Worm (Caenorhabditis elegans): ENCODE results near the gene F22F7.7.

Gene F22F7.7

ce11 chrV:2139918-2140317 is at the start of gene F22F7.7:
Gene F22F7.7 (minus strand): TSS chrV:2140042.
- TF ChIP-seq B0310.2 (tag; optimal IDR thresholded peaks at IDR 0.05) (no peak), F13C5.2 (tag; optimal IDR thresholded peaks at IDR 0.05) (no peak), tra-4 (tag; optimal IDR thresholded peaks at IDR 0.05) (no peak), tbx-11 (GFP tag; IDR thresholded peaks at IDR 0.05) (no peak), hmbx-1 (tag; optimal IDR thresholded peaks at IDR 0.05) (no peak), pes-1 (GFP tag; IDR thresholded peaks at IDR 0.05) (no peak), ets-7 (tag; optimal IDR thresholded peaks at IDR 0.05) (no peak), ama-1 (optimal IDR thresholded peaks at IDR 0.05) (no peak), hnd-1 (tag; optimal IDR thresholded peaks at IDR 0.05) (no peak), aly-1 (tag; optimal IDR thresholded peaks at IDR 0.05) (no peak), sea-1 (GFP tag; conservative IDR thresholded peaks at IDR 0.05) (no peak), ceh-13 (GFP tag; optimal IDR thresholded peaks at IDR 0.05) (no peak), tbx-37 (GFP tag; conservative IDR thresholded peaks at IDR 0.05) (no peak), flt-1 (GFP tag; IDR thresholded peaks at IDR 0.05) (no peak), hmg-4 (GFP tag; optimal IDR thresholded peaks at IDR 0.05) (no peak), scrt-1 (GFP tag; IDR thresholded peaks at IDR 0.05) (no peak), ceh-36 (tag; optimal IDR thresholded peaks at IDR 0.05) (no peak)

DNA sequence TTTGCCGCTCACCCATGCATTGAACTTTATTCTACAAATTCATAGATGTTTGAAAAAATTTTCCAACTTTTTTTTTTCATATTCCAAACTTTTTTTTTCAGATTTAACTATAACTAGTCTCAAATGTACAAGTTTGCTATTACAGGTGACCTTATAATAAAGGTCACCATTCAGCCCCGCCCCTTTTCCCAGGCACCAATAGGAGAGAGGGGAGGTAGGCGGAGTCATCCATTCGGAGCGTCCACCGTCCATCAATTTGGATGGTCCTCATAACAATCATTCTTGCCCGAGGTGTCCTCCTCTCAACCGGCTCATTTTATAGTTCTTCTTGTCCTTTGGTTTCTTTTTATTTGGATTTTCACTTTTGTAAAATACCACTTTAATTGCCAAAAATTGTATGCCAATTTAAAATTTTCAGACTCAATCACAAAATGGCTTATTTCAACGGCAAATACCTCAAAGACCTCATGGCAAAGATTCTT is 48.1 kb upstream of the F22F7.7 start, which contains the start of gene Y5H2B.3:
Y5H2B.3 (plus strand) TSS at position 432 of the 482 bp plus-strand sequence.
- TF ChIP-seq pes-1 (GFP tag; IDR thresholded peaks at IDR 0.05) (no peak), tbx-11 (GFP tag; IDR thresholded peaks at IDR 0.05) (no peak), flt-1 (GFP tag; IDR thresholded peaks at IDR 0.05) (no peak), B0310.2 (tag; optimal IDR thresholded peaks at IDR 0.05) (no peak), ets-7 (tag; optimal IDR thresholded peaks at IDR 0.05) (no peak), aly-1 (tag; optimal IDR thresholded peaks at IDR 0.05) (no peak)

- no peak for TF ChIP-seq pes-1 (GFP tag; IDR thresholded peaks at IDR 0.05)
- TF ChIP-seq hnd-1 (tag; optimal IDR thresholded peaks at IDR 0.05) = no peak
- TF ChIP-seq tbx-37 (GFP tag; conservative IDR thresholded peaks at IDR 0.05) = no peak
- TF ChIP-seq tbx-11 (GFP tag; IDR thresholded peaks at IDR 0.05) = no peak
- no peak for TF ChIP-seq ama-1 (optimal IDR thresholded peaks at IDR 0.05)
- no peak for TF ChIP-seq ceh-13 (GFP tag; optimal IDR thresholded peaks at IDR 0.05)
- no peak for TF ChIP-seq F13C5.2 (tag; optimal IDR thresholded peaks at IDR 0.05)
- no peak for TF ChIP-seq B0310.2 (tag; optimal IDR thresholded peaks at IDR 0.05)
- no peak for TF ChIP-seq aly-1 (tag; optimal IDR thresholded peaks at IDR 0.05)
- no peak for TF ChIP-seq ets-7 (tag; optimal IDR thresholded peaks at IDR 0.05)
- no peak for TF ChIP-seq scrt-1 (GFP tag; IDR thresholded peaks at IDR 0.05)
- no peak for TF ChIP-seq tra-4 (tag; optimal IDR thresholded peaks at IDR 0.05)
- TF ChIP-seq ceh-36 (tag; optimal IDR thresholded peaks at IDR 0.05) = no peak
- no peak for TF ChIP-seq flt-1 (GFP tag; IDR thresholded peaks at IDR 0.05)
- TF ChIP-seq hmg-4 (GFP tag; optimal IDR thresholded peaks at IDR 0.05) = no peak
- no peak for TF ChIP-seq hmbx-1 (tag; optimal IDR thresholded peaks at IDR 0.05)
- TF ChIP-seq sea-1 (GFP tag; conservative IDR thresholded peaks at IDR 0.05) = no peak
Measured at ce11 chrV:2185486-2185885, 45.6 kb upstream of the F22F7.7 start.

ce11 chrV:2183162-2183561 is 43.3 kb upstream of the F22F7.7 start, which contains the start of gene cyp-33C2:
Gene cyp-33C2 (plus strand): TSS chrV:2183488.
- TF ChIP-seq pes-1 (GFP tag; IDR thresholded peaks at IDR 0.05) = no peak
- no peak for TF ChIP-seq aly-1 (tag; optimal IDR thresholded peaks at IDR 0.05)
- TF ChIP-seq hmg-4 (GFP tag; optimal IDR thresholded peaks at IDR 0.05) = no peak
- no peak for TF ChIP-seq F13C5.2 (tag; optimal IDR thresholded peaks at IDR 0.05)
- no peak for TF ChIP-seq ama-1 (optimal IDR thresholded peaks at IDR 0.05)
- TF ChIP-seq tbx-37 (GFP tag; conservative IDR thresholded peaks at IDR 0.05) = no peak
- no peak for TF ChIP-seq ets-7 (tag; optimal IDR thresholded peaks at IDR 0.05)
- TF ChIP-seq sea-1 (GFP tag; conservative IDR thresholded peaks at IDR 0.05) = no peak

DNA sequence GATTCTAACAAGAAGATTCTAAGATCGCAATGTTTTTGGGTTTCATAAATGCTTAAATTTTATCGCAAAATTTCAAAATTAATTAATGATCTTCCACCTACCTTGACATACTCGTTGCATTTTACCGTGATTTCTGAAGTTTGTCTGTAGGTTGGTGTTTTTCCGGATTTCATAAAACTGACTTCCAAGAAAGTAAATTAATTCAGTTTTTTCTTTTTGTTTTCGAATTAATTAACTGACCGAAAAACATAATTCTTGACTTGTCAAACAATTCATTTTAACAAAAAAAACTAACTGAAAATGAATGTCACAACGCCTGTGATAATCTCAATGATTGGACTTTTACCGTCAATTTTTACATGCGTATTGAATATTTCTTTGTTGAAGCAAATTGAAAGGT is 41.9 kb upstream of the F22F7.7 start, which contains the start of gene srbc-16:
srbc-16 (plus strand) TSS at position 301 of the 400 bp plus-strand sequence.
- TF ChIP-seq sea-1 (GFP tag; conservative IDR thresholded peaks at IDR 0.05) (no peak), ama-1 (optimal IDR thresholded peaks at IDR 0.05) (no peak), tbx-11 (GFP tag; IDR thresholded peaks at IDR 0.05) (no peak), flt-1 (GFP tag; IDR thresholded peaks at IDR 0.05) (no peak), pes-1 (GFP tag; IDR thresholded peaks at IDR 0.05) (no peak), F13C5.2 (tag; optimal IDR thresholded peaks at IDR 0.05) (no peak), hmg-4 (GFP tag; optimal IDR thresholded peaks at IDR 0.05) (no peak), tra-4 (tag; optimal IDR thresholded peaks at IDR 0.05) (no peak), ceh-13 (GFP tag; optimal IDR thresholded peaks at IDR 0.05) (no peak), ets-7 (tag; optimal IDR thresholded peaks at IDR 0.05) (no peak), hmbx-1 (tag; optimal IDR thresholded peaks at IDR 0.05) (no peak), scrt-1 (GFP tag; IDR thresholded peaks at IDR 0.05) (no peak), aly-1 (tag; optimal IDR thresholded peaks at IDR 0.05) (no peak), tbx-37 (GFP tag; conservative IDR thresholded peaks at IDR 0.05) (no peak), hnd-1 (tag; optimal IDR thresholded peaks at IDR 0.05) (no peak), ceh-36 (tag; optimal IDR thresholded peaks at IDR 0.05) (no peak), B0310.2 (tag; optimal IDR thresholded peaks at IDR 0.05) (no peak)

- TF ChIP-seq pes-1 (GFP tag; IDR thresholded peaks at IDR 0.05) (no peak), hmbx-1 (tag; optimal IDR thresholded peaks at IDR 0.05) (no peak), sea-1 (GFP tag; conservative IDR thresholded peaks at IDR 0.05) (no peak), ceh-13 (GFP tag; optimal IDR thresholded peaks at IDR 0.05) (no peak), hmg-4 (GFP tag; optimal IDR thresholded peaks at IDR 0.05) (no peak), tbx-37 (GFP tag; conservative IDR thresholded peaks at IDR 0.05) (no peak)
Measured at ce11 chrV:2179214-2179613, 39.4 kb upstream of the F22F7.7 start, which contains the start of gene cyp-33C1. Gene cyp-33C1 (plus strand): TSS chrV:2179514.

ce11 chrV:2177307-2177764 is 37.5 kb upstream of the F22F7.7 start, which contains the start of gene srbc-17:
Gene srbc-17 (plus strand): TSS chrV:2177714.
- TF ChIP-seq tra-4 (tag; optimal IDR thresholded peaks at IDR 0.05) = no peak
- no peak for TF ChIP-seq ama-1 (optimal IDR thresholded peaks at IDR 0.05)
- no peak for TF ChIP-seq hmbx-1 (tag; optimal IDR thresholded peaks at IDR 0.05)
- TF ChIP-seq F13C5.2 (tag; optimal IDR thresholded peaks at IDR 0.05) = no peak
- no peak for TF ChIP-seq hnd-1 (tag; optimal IDR thresholded peaks at IDR 0.05)
- no peak for TF ChIP-seq scrt-1 (GFP tag; IDR thresholded peaks at IDR 0.05)
- TF ChIP-seq ceh-36 (tag; optimal IDR thresholded peaks at IDR 0.05) = no peak
- TF ChIP-seq tbx-11 (GFP tag; IDR thresholded peaks at IDR 0.05) = no peak
- no peak for TF ChIP-seq tbx-37 (GFP tag; conservative IDR thresholded peaks at IDR 0.05)
- TF ChIP-seq B0310.2 (tag; optimal IDR thresholded peaks at IDR 0.05) = no peak
- TF ChIP-seq ets-7 (tag; optimal IDR thresholded peaks at IDR 0.05) = no peak
- no peak for TF ChIP-seq hmg-4 (GFP tag; optimal IDR thresholded peaks at IDR 0.05)
- no peak for TF ChIP-seq aly-1 (tag; optimal IDR thresholded peaks at IDR 0.05)
- TF ChIP-seq flt-1 (GFP tag; IDR thresholded peaks at IDR 0.05) = no peak
- no peak for TF ChIP-seq pes-1 (GFP tag; IDR thresholded peaks at IDR 0.05)
- no peak for TF ChIP-seq sea-1 (GFP tag; conservative IDR thresholded peaks at IDR 0.05)
- TF ChIP-seq ceh-13 (GFP tag; optimal IDR thresholded peaks at IDR 0.05) = no peak

Data from whole organism, early embryonic.